Fruit fly (Drosophila melanogaster) whole organism, embryonic: ENCODE results near the gene Inx7.

Source experiments
- Awh ChIP-seq: fragments of 200-800 bp; sonication (Bioruptor generic); IDR thresholded peaks from 2 replicates; pipeline ENCODE4, ENCODE4 v1.3.6; 2022; ENCODE audit warnings: missing biosample characterization, missing genetic modification characterization
- BEAF-32 ChIP-seq: fragments of 200-800 bp; sonication (Bioruptor generic); optimal IDR thresholded peaks from 3 replicates; lab custom pipeline; 2017; ENCODE audit warnings: missing biosample characterization, missing genetic modification characterization, mild to moderate bottlenecking, moderate library complexity, missing genetic modification reagents
- CG10462 ChIP-seq: fragments of 200-800 bp; sonication (Bioruptor generic); optimal IDR thresholded peaks from 2 replicates; lab custom pipeline; 2016; ENCODE audit warnings: missing biosample characterization, missing genetic modification characterization
- CG10543 ChIP-seq: fragments of 200-800 bp; sonication (Bioruptor generic); optimal IDR thresholded peaks from 3 replicates; lab custom pipeline; 2017; ENCODE audit warnings: missing biosample characterization, mild to moderate bottlenecking, missing genetic modification characterization, moderate library complexity
- CG11695 ChIP-seq: fragments of 200-800 bp; sonication (Bioruptor generic); IDR thresholded peaks from 3 replicates; pipeline ENCODE4 v1.3.6; 2022; ENCODE audit warnings: missing biosample characterization, missing genetic modification characterization
- CG13624 ChIP-seq: fragments of 200-800 bp; sonication (Bioruptor generic); optimal IDR thresholded peaks from 2 replicates; lab custom pipeline; 2016; ENCODE audit warnings: missing biosample characterization, missing genetic modification characterization
- CG14441 ChIP-seq: fragments of 200-800 bp; sonication (Bioruptor generic); IDR thresholded peaks from 2 replicates; pipeline ENCODE4 v1.3.6; 2022; ENCODE audit warnings: missing biosample characterization, missing genetic modification characterization
- CG14965 ChIP-seq: fragments of 200-800 bp; sonication (Bioruptor generic); optimal IDR thresholded peaks from 2 replicates; lab custom pipeline; 2016; ENCODE audit warnings: missing biosample characterization, missing genetic modification characterization, borderline replicate concordance
- CG15514 ChIP-seq: fragments of 200-800 bp; sonication (Bioruptor generic); optimal IDR thresholded peaks from 3 replicates; lab custom pipeline; 2017; ENCODE audit warnings: missing biosample characterization, missing genetic modification characterization, mild to moderate bottlenecking, moderate library complexity, missing genetic modification reagents
- CG17359 ChIP-seq: fragments of 200-800 bp; sonication (Bioruptor generic); optimal IDR thresholded peaks from 3 replicates; lab custom pipeline; 2018; ENCODE audit warnings: missing biosample characterization, mild to moderate bottlenecking, missing genetic modification characterization, moderate library complexity
- CG17829 ChIP-seq: fragments of 200-800 bp; optimal IDR thresholded peaks from 2 replicates; lab custom pipeline; 2019; ENCODE audit warnings: missing biosample characterization, mild to moderate bottlenecking, missing genetic modification characterization, moderate library complexity
- CG18599 ChIP-seq: fragments of 200-800 bp; sonication (Bioruptor generic); optimal IDR thresholded peaks from 3 replicates; lab custom pipeline; 2017; ENCODE audit warnings: missing biosample characterization, missing genetic modification characterization, mild to moderate bottlenecking, moderate library complexity, missing genetic modification reagents
- CG2712 ChIP-seq: fragments of 200-800 bp; optimal IDR thresholded peaks from 3 replicates; lab custom pipeline; 2019; ENCODE audit warnings: missing biosample characterization, mild to moderate bottlenecking, missing genetic modification characterization, moderate library complexity
- CG30020 ChIP-seq: fragments of 200-800 bp; optimal IDR thresholded peaks from 2 replicates; lab custom pipeline; 2019; ENCODE audit warnings: missing biosample characterization, mild to moderate bottlenecking, missing genetic modification characterization, moderate library complexity
- CG31388 ChIP-seq: fragments of 200-800 bp; sonication (Bioruptor generic); optimal IDR thresholded peaks from 2 replicates; lab custom pipeline; 2016; ENCODE audit warnings: missing biosample characterization, missing genetic modification characterization
- CG4424 ChIP-seq: fragments of 200-800 bp; sonication (Bioruptor generic); optimal IDR thresholded peaks from 3 replicates; lab custom pipeline; 2016; ENCODE audit warnings: missing biosample characterization, missing genetic modification characterization
- CG7271 ChIP-seq: fragments of 200-800 bp; sonication (Bioruptor generic); optimal IDR thresholded peaks from 2 replicates; lab custom pipeline; 2018; ENCODE audit warnings: missing biosample characterization, mild to moderate bottlenecking, missing genetic modification characterization, moderate library complexity
- CTCF ChIP-seq: fragments of 200-800 bp; sonication (Bioruptor generic); optimal IDR thresholded peaks from 2 replicates; lab custom pipeline; 2017; ENCODE audit warnings: missing biosample characterization, mild to moderate bottlenecking, missing genetic modification characterization, moderate library complexity
- CoRest ChIP-seq: fragments of 200-800 bp; sonication (Bioruptor generic); optimal IDR thresholded peaks from 3 replicates; lab custom pipeline; 2018; ENCODE audit warnings: missing biosample characterization, mild to moderate bottlenecking, missing genetic modification characterization, moderate library complexity
- D19A ChIP-seq: fragments of 200-800 bp; optimal IDR thresholded peaks from 3 replicates; lab custom pipeline; 2019; ENCODE audit warnings: missing biosample characterization, mild to moderate bottlenecking, missing genetic modification characterization, moderate library complexity
- Deaf1 ChIP-seq: fragments of 200-800 bp; optimal IDR thresholded peaks from 3 replicates; lab custom pipeline; 2019; ENCODE audit warnings: missing biosample characterization, mild to moderate bottlenecking, missing genetic modification characterization, moderate library complexity
- Dip3 ChIP-seq: fragments of 200-800 bp; sonication (Bioruptor generic); optimal IDR thresholded peaks from 3 replicates; lab custom pipeline; 2016; ENCODE audit warnings: missing biosample characterization, missing genetic modification characterization
- Dll ChIP-seq: fragments of 200-800 bp; sonication (Bioruptor generic); IDR thresholded peaks from 4 replicates; pipeline ENCODE4 v1.3.6; 2022; ENCODE audit warnings: missing biosample characterization, missing genetic modification characterization; ENCODE audit not compliant: partially characterized antibody
- Dp ChIP-seq: fragments of 200-800 bp; sonication (Bioruptor generic); optimal IDR thresholded peaks from 2 replicates; lab custom pipeline; 2018; ENCODE audit warnings: missing biosample characterization, mild to moderate bottlenecking, missing genetic modification characterization, moderate library complexity
- E2f1 ChIP-seq: fragments of 200-800 bp; sonication (Bioruptor generic); IDR thresholded peaks from 2 replicates; pipeline ENCODE4 v1.3.6; 2022; ENCODE audit warnings: missing biosample characterization, missing genetic modification characterization
- H2.0 ChIP-seq: fragments of 200-800 bp; sonication (Bioruptor generic); IDR thresholded peaks from 2 replicates; pipeline ENCODE4 v1.3.6; 2022; ENCODE audit warnings: missing biosample characterization, missing genetic modification characterization
- NFAT ChIP-seq: fragments of 200-800 bp; sonication (Bioruptor generic); IDR thresholded peaks from 2 replicates; pipeline ENCODE4 v1.3.6; 2022; ENCODE audit warnings: missing biosample characterization, missing genetic modification characterization
- PHDP ChIP-seq: fragments of 200-800 bp; sonication (Bioruptor generic); optimal IDR thresholded peaks from 3 replicates; lab custom pipeline; 2018; ENCODE audit warnings: missing biosample characterization, mild to moderate bottlenecking, missing genetic modification characterization, moderate library complexity
- Rfx ChIP-seq: fragments of 200-800 bp; sonication (Bioruptor generic); IDR thresholded peaks from 2 replicates; pipeline ENCODE4 v1.3.6; 2022; ENCODE audit warnings: missing biosample characterization, missing genetic modification characterization
- Xrp1 ChIP-seq: fragments of 200-800 bp; sonication (Bioruptor generic); IDR thresholded peaks from 2 replicates; pipeline ENCODE4 v1.3.6; 2022; ENCODE audit warnings: missing biosample characterization, missing genetic modification characterization
- bab2 ChIP-seq: fragments of 200-800 bp; sonication (Bioruptor generic); optimal IDR thresholded peaks from 2 replicates; lab custom pipeline; 2016; ENCODE audit warnings: missing biosample characterization, missing genetic modification characterization
- br ChIP-seq: fragments of >200 bp; optimal IDR thresholded peaks from 2 replicates; lab custom pipeline; 2017
- ci ChIP-seq: fragments of 200-800 bp; sonication (Bioruptor generic); IDR thresholded peaks from 3 replicates; pipeline ENCODE4 v1.3.6; 2022; ENCODE audit warnings: missing biosample characterization, missing genetic modification characterization
- dmrt99B ChIP-seq: fragments of 200-800 bp; sonication (Bioruptor generic); optimal IDR thresholded peaks from 2 replicates; lab custom pipeline; 2018; ENCODE audit warnings: missing biosample characterization, mild to moderate bottlenecking, missing genetic modification characterization, moderate library complexity
- fu2 ChIP-seq: fragments of 200-800 bp; sonication (Bioruptor generic); optimal IDR thresholded peaks from 2 replicates; lab custom pipeline; 2016; ENCODE audit warnings: missing biosample characterization, missing genetic modification characterization
- gfzf ChIP-seq: fragments of 200-800 bp; sonication (Bioruptor generic); optimal IDR thresholded peaks from 2 replicates; lab custom pipeline; 2016; ENCODE audit warnings: missing biosample characterization, mild to moderate bottlenecking, missing genetic modification characterization, moderate library complexity
- gsb-n ChIP-seq: fragments of 200-800 bp; sonication (Bioruptor generic); optimal IDR thresholded peaks from 3 replicates; lab custom pipeline; 2018; ENCODE audit warnings: missing biosample characterization, mild to moderate bottlenecking, missing genetic modification characterization
- jigr1 ChIP-seq: fragments of 200-800 bp; sonication (Bioruptor generic); IDR thresholded peaks from 3 replicates; pipeline ENCODE4 v1.3.6; 2022; ENCODE audit warnings: missing biosample characterization, missing genetic modification characterization
- lola ChIP-seq, 3 experiments: fragments of >200 bp in 2 of 3; fragments of 200-800 bp in 1 of 3; sonication (Bioruptor generic) in 1 of 3; optimal IDR thresholded peaks; 2 replicates each; lab custom pipeline; 2017 to 2019; ENCODE audit warnings: missing biosample characterization in 3 of 3, missing genetic modification characterization in 3 of 3, mild to moderate bottlenecking in 1 of 3, moderate library complexity in 1 of 3
- pum ChIP-seq: fragments of 200-800 bp; sonication (Bioruptor generic); optimal IDR thresholded peaks from 2 replicates; lab custom pipeline; 2016; ENCODE audit warnings: missing biosample characterization, missing genetic modification characterization
- sc ChIP-seq, 3 experiments: fragments of >200 bp in 2 of 3; fragments of 200-800 bp in 1 of 3; sonication (Bioruptor generic) in 1 of 3; optimal IDR thresholded peaks; 2 replicates in 2 of 3; 3 replicates in 1 of 3; lab custom pipeline; 2017; ENCODE audit warnings: mild to moderate bottlenecking in 1 of 3, missing biosample characterization in 1 of 3, missing genetic modification characterization in 1 of 3, missing genetic modification reagents in 1 of 3
- slbo ChIP-seq: fragments of 200-800 bp; sonication (Bioruptor generic); IDR thresholded peaks from 2 replicates; pipeline ENCODE4 v1.3.6; 2022; ENCODE audit warnings: missing biosample characterization, missing genetic modification characterization
- stc ChIP-seq: fragments of 200-800 bp; sonication (Bioruptor generic); IDR thresholded peaks from 2 replicates; pipeline ENCODE4 v1.3.6; 2022; ENCODE audit warnings: missing biosample characterization, missing genetic modification characterization
- sug ChIP-seq: fragments of 200-800 bp; optimal IDR thresholded peaks from 2 replicates; lab custom pipeline; 2019; ENCODE audit warnings: missing biosample characterization, mild to moderate bottlenecking, missing genetic modification characterization, moderate library complexity
- tna ChIP-seq: fragments of 200-800 bp; sonication (Bioruptor generic); IDR thresholded peaks from 2 replicates; pipeline ENCODE4 v1.3.6; 2022; ENCODE audit warnings: missing biosample characterization, missing genetic modification characterization; ENCODE audit not compliant: partially characterized antibody
- vnd ChIP-seq: fragments of 200-800 bp; sonication (Bioruptor generic); IDR thresholded peaks from 3 replicates; pipeline ENCODE4 v1.3.6; 2022; ENCODE audit warnings: missing biosample characterization, missing genetic modification characterization; ENCODE audit not compliant: partially characterized antibody
- vvl ChIP-seq: fragments of 200-800 bp; sonication (Bioruptor generic); IDR thresholded peaks from 2 replicates; pipeline ENCODE4 v1.3.6; 2022; ENCODE audit warnings: missing biosample characterization, missing genetic modification characterization
- zen ChIP-seq: fragments of 200-800 bp; sonication (Bioruptor generic); optimal IDR thresholded peaks from 3 replicates; lab custom pipeline; 2018; ENCODE audit warnings: missing biosample characterization, mild to moderate bottlenecking, missing genetic modification characterization, moderate library complexity
- zen2 ChIP-seq: fragments of 200-800 bp; sonication (Bioruptor generic); IDR thresholded peaks from 3 replicates; pipeline ENCODE4 v1.3.6; 2022; ENCODE audit warnings: missing biosample characterization, missing genetic modification characterization; ENCODE audit not compliant: partially characterized antibody
- zf30C ChIP-seq: fragments of 200-800 bp; sonication (Bioruptor generic); optimal IDR thresholded peaks from 3 replicates; lab custom pipeline; 2018; ENCODE audit warnings: missing biosample characterization, mild to moderate bottlenecking, missing genetic modification characterization

The Inx7 gene

dm6 chrX:6973340-6973739 lies 20.1 kb downstream of the Inx7 start, which contains the start of gene CG3040 (continued):
- peak; percentile 49 for TF ChIP-seq sug (tag; lab: Kevin White, UChicago)
- no peak for TF ChIP-seq fu2 (GFP tag; lab: Kevin White, UChicago)
- TF ChIP-seq CTCF (GFP tag; lab: Kevin White, UChicago) = peak; percentile 42
- TF ChIP-seq CG13624 (GFP tag; lab: Kevin White, UChicago) = peak; percentile 39
- peak; percentile 31 for TF ChIP-seq zen
- TF ChIP-seq Rfx (GFP tag; lab: Robert Waterston, UW) = peak; percentile 54
- TF ChIP-seq PHDP (tag; lab: Kevin White, UChicago) = peak; percentile 28
- TF ChIP-seq CoRest (tag; lab: Kevin White, UChicago) = peak; percentile 43
- TF ChIP-seq Dll (GFP tag; lab: Robert Waterston, UW) = no peak
- peak; percentile 34 for TF ChIP-seq CG17829 (tag; lab: Kevin White, UChicago)
- TF ChIP-seq Dp (GFP tag; lab: Kevin White, UChicago) = peak; percentile 11
- TF ChIP-seq jigr1 (GFP tag; lab: Robert Waterston, UW) = no peak
- no peak for TF ChIP-seq lola (GFP tag; optimal IDR thresholded peaks at IDR 0.05; lab: Kevin White, UChicago)
- TF ChIP-seq BEAF-32 (GFP tag; lab: Kevin White, UChicago) = peak; percentile 35
- TF ChIP-seq tna = no peak
- TF ChIP-seq CG31388 = no peak
- TF ChIP-seq gfzf (GFP tag; lab: Kevin White, UChicago) = peak; percentile 93
- peak; percentile 54 for TF ChIP-seq CG2712
- peak; percentile 4 for TF ChIP-seq D19A (tag; lab: Kevin White, UChicago)
- TF ChIP-seq CG10543 = no peak
- TF ChIP-seq CG17359 (tag; lab: Kevin White, UChicago) = peak; percentile 26
- peak; percentile 78 for TF ChIP-seq slbo
- peak; percentile 41; the same call in 1 of the 2 replicates for TF ChIP-seq stc
- TF ChIP-seq dmrt99B (tag; lab: Kevin White, UChicago) = peak; percentile 37
- peak; percentile 63 for TF ChIP-seq CG15514 (GFP tag; lab: Kevin White, UChicago)
- no peak for TF ChIP-seq vnd (GFP tag; lab: Robert Waterston, UW)
- no peak for TF ChIP-seq Awh (GFP tag; lab: Robert Waterston, UW)
- no peak for TF ChIP-seq zen2 (GFP tag; lab: Robert Waterston, UW)
- peak; percentile 2 for TF ChIP-seq CG30020 (tag; lab: Kevin White, UChicago)
- no peak for TF ChIP-seq br
- TF ChIP-seq Dip3 (GFP tag; lab: Kevin White, UChicago) = peak; percentile 1
- peak; percentile 18; the same call in 1 of the 2 replicates for TF ChIP-seq E2f1
- peak; percentile 50 for TF ChIP-seq Xrp1 (GFP tag; lab: Robert Waterston, UW)
- TF ChIP-seq sc (optimal IDR thresholded peaks at IDR 0.05; lab: Kevin White, UChicago) = no peak
- no peak for TF ChIP-seq sc (GFP tag; optimal IDR thresholded peaks at IDR 0.05; lab: Kevin White, UChicago)
- no peak for TF ChIP-seq CG7271
- no peak for TF ChIP-seq bab2 (GFP tag; lab: Kevin White, UChicago)
- TF ChIP-seq vvl (GFP tag; lab: Robert Waterston, UW) = peak; percentile 63
- TF ChIP-seq zf30C (GFP tag; lab: Kevin White, UChicago) = peak; percentile 96
- TF ChIP-seq H2.0 (GFP tag; lab: Robert Waterston, UW) = peak; percentile 42; the same call in 1 of the 2 replicates
- no peak for TF ChIP-seq CG10462 (GFP tag; lab: Kevin White, UChicago)
- TF ChIP-seq pum (GFP tag; lab: Kevin White, UChicago) = peak; percentile 30
- TF ChIP-seq CG14965 (GFP tag; lab: Kevin White, UChicago) = no peak
- TF ChIP-seq CG11695 = peak; percentile 12; the same call in 1 of the 3 replicates
- TF ChIP-seq NFAT = 0 out of 2 replicates have a peak, but pooled peaks have one; percentile 5
- TF ChIP-seq Deaf1 = peak; percentile 19
- peak; percentile 59; the same call in 2 of the 3 replicates for TF ChIP-seq ci (GFP tag; lab: Robert Waterston, UW)
- no peak for TF ChIP-seq gsb-n
- peak; percentile 15 for TF ChIP-seq CG18599
- TF ChIP-seq CG14441 (GFP tag; lab: Robert Waterston, UW) = no peak
- TF ChIP-seq CG4424 (GFP tag; lab: Kevin White, UChicago) = peak; percentile 19
